Fruit fly (Drosophila melanogaster) whole organism, prepupa: ENCODE results near the gene CG7378.
A peak's percentile ranks its signal among the peaks of the same experiment; 100 is the strongest.

ENCODE experiments used
- CG10631 ChIP-seq: fragments of 200-800 bp; sonication (Bioruptor generic); optimal IDR thresholded peaks from 2 replicates; lab custom pipeline; 2016; ENCODE audit warnings: missing biosample characterization, missing genetic modification characterization
- CG10669 ChIP-seq: fragments of 200-800 bp; sonication (Bioruptor generic); optimal IDR thresholded peaks from 3 replicates; lab custom pipeline; 2018; ENCODE audit warnings: missing biosample characterization, mild to moderate bottlenecking, missing genetic modification characterization, moderate library complexity
- CG11762 ChIP-seq: fragments of 200-800 bp; sonication (Bioruptor generic); optimal IDR thresholded peaks from 3 replicates; lab custom pipeline; 2016; ENCODE audit warnings: missing biosample characterization, missing genetic modification characterization; ENCODE audit not compliant: insufficient read depth
- CG11902 ChIP-seq: fragments of 200-800 bp; sonication (Bioruptor generic); optimal IDR thresholded peaks from 3 replicates; lab custom pipeline; 2016; ENCODE audit warnings: missing biosample characterization, missing genetic modification characterization
- CG15336 ChIP-seq: fragments of 200-800 bp; sonication (Bioruptor generic); IDR thresholded peaks from 2 replicates; pipeline ENCODE4 v1.3.6; 2022; ENCODE audit warnings: missing biosample characterization, missing genetic modification characterization
- CG3032 ChIP-seq: fragments of 200-800 bp; optimal IDR thresholded peaks from 2 replicates; lab custom pipeline; 2019; ENCODE audit warnings: missing biosample characterization, mild to moderate bottlenecking, missing genetic modification characterization, moderate library complexity
- CG31627 ChIP-seq: fragments of 200-800 bp; sonication (Bioruptor generic); optimal IDR thresholded peaks from 3 replicates; lab custom pipeline; 2016; ENCODE audit warnings: missing biosample characterization, missing genetic modification characterization
- CG32006 ChIP-seq: fragments of 200-800 bp; sonication (Bioruptor generic); optimal IDR thresholded peaks from 3 replicates; lab custom pipeline; 2017; ENCODE audit warnings: missing biosample characterization, mild to moderate bottlenecking, missing genetic modification characterization
- CG34406 ChIP-seq: fragments of 200-800 bp; sonication (Bioruptor generic); optimal IDR thresholded peaks from 3 replicates; lab custom pipeline; 2016; ENCODE audit warnings: missing biosample characterization, missing genetic modification characterization
- CG3919 ChIP-seq: fragments of 200-800 bp; sonication (Bioruptor generic); optimal IDR thresholded peaks from 3 replicates; lab custom pipeline; 2016; ENCODE audit warnings: missing biosample characterization, missing genetic modification characterization
- CG4318 ChIP-seq: fragments of 200-800 bp; sonication (Bioruptor generic); optimal IDR thresholded peaks from 3 replicates; lab custom pipeline; 2017; ENCODE audit warnings: missing biosample characterization, mild to moderate bottlenecking, missing genetic modification characterization
- CG6163 ChIP-seq: fragments of 200-800 bp; sonication (Bioruptor generic); IDR thresholded peaks from 3 replicates; pipeline ENCODE4 v1.3.6; 2022; ENCODE audit warnings: missing biosample characterization, missing genetic modification characterization
- CG6854 ChIP-seq: fragments of 200-800 bp; sonication (Bioruptor generic); optimal IDR thresholded peaks from 2 replicates; lab custom pipeline; 2017; ENCODE audit warnings: missing biosample characterization, mild to moderate bottlenecking, missing genetic modification characterization
- CG7368 ChIP-seq: fragments of 200-800 bp; sonication (Bioruptor generic); optimal IDR thresholded peaks from 3 replicates; lab custom pipeline; 2016; ENCODE audit warnings: missing biosample characterization, missing genetic modification characterization
- CG8119 ChIP-seq: fragments of 200-800 bp; sonication (Bioruptor generic); IDR thresholded peaks from 3 replicates; pipeline ENCODE4 v1.3.6; 2022; ENCODE audit warnings: missing biosample characterization, missing genetic modification characterization
- CG8319 ChIP-seq: fragments of 200-800 bp; sonication (Bioruptor generic); optimal IDR thresholded peaks from 3 replicates; lab custom pipeline; 2016; ENCODE audit warnings: missing biosample characterization, missing genetic modification characterization
- CG9139 ChIP-seq: fragments of 200-800 bp; sonication (Bioruptor generic); optimal IDR thresholded peaks from 3 replicates; lab custom pipeline; 2017; ENCODE audit warnings: missing biosample characterization, mild to moderate bottlenecking, missing genetic modification characterization
- Eip78C ChIP-seq: fragments of 200-800 bp; sonication (Bioruptor generic); peaks from one replicate; lab custom pipeline; 2016; ENCODE audit warnings: missing biosample characterization, missing genetic modification characterization
- Eip93F ChIP-seq: fragments of 200-800 bp; sonication (Bioruptor generic); optimal IDR thresholded peaks from 2 replicates; lab custom pipeline; 2016; ENCODE audit warnings: missing biosample characterization, mild to moderate bottlenecking, missing genetic modification characterization
- Ets96B ChIP-seq: fragments of 200-800 bp; optimal IDR thresholded peaks from 2 replicates; lab custom pipeline; 2019; ENCODE audit warnings: missing biosample characterization, mild to moderate bottlenecking, missing genetic modification characterization, moderate library complexity
- Gug ChIP-seq: fragments of 200-800 bp; sonication (Bioruptor generic); IDR thresholded peaks from 2 replicates; pipeline ENCODE4 v1.3.6; 2022; ENCODE audit warnings: missing biosample characterization, missing genetic modification characterization
- Hr38 ChIP-seq: sonication (Bioruptor generic); optimal IDR thresholded peaks from 2 replicates; lab custom pipeline; 2016; ENCODE audit warnings: missing biosample characterization, missing genetic modification characterization
- Hr39 ChIP-seq: fragments of 200-800 bp; sonication (Bioruptor generic); optimal IDR thresholded peaks from 2 replicates; lab custom pipeline; 2016; ENCODE audit warnings: missing biosample characterization, missing genetic modification characterization
- Hr4 ChIP-seq: fragments of 200-800 bp; sonication (Bioruptor generic); optimal IDR thresholded peaks from 3 replicates; lab custom pipeline; 2016; ENCODE audit warnings: missing biosample characterization, missing genetic modification characterization
- Lpt ChIP-seq: fragments of 200-800 bp; sonication (Bioruptor generic); optimal IDR thresholded peaks from 3 replicates; lab custom pipeline; 2016; ENCODE audit warnings: missing biosample characterization, missing genetic modification characterization
- Met ChIP-seq: fragments of 200-800 bp; sonication (Bioruptor generic); optimal IDR thresholded peaks from 3 replicates; lab custom pipeline; 2016; ENCODE audit warnings: missing biosample characterization, missing genetic modification characterization
- Smox ChIP-seq: fragments of 200-800 bp; sonication (Bioruptor generic); optimal IDR thresholded peaks from 3 replicates; lab custom pipeline; 2016; ENCODE audit warnings: missing biosample characterization, missing genetic modification characterization
- Sox102F ChIP-seq: fragments of 200-800 bp; sonication (Bioruptor generic); optimal IDR thresholded peaks from 2 replicates; lab custom pipeline; 2016; ENCODE audit warnings: missing biosample characterization, mild to moderate bottlenecking, missing genetic modification characterization
- Sox15 ChIP-seq: fragments of 200-800 bp; sonication (Bioruptor generic); optimal IDR thresholded peaks from 3 replicates; lab custom pipeline; 2016; ENCODE audit warnings: missing biosample characterization, missing genetic modification characterization
- achi ChIP-seq: fragments of 200-800 bp; sonication (Bioruptor generic); optimal IDR thresholded peaks from 3 replicates; lab custom pipeline; 2016; ENCODE audit warnings: missing biosample characterization, missing genetic modification characterization
- acj6 ChIP-seq: fragments of 200-800 bp; sonication (Bioruptor generic); optimal IDR thresholded peaks from 3 replicates; lab custom pipeline; 2016; ENCODE audit warnings: missing biosample characterization, missing genetic modification characterization
- cyc ChIP-seq: fragments of 200-800 bp; sonication (Bioruptor generic); optimal IDR thresholded peaks from 3 replicates; lab custom pipeline; 2016; ENCODE audit warnings: missing biosample characterization, missing genetic modification characterization
- dac ChIP-seq: fragments of 200-800 bp; sonication (Bioruptor generic); optimal IDR thresholded peaks from 2 replicates; lab custom pipeline; 2017; ENCODE audit warnings: missing biosample characterization, mild to moderate bottlenecking, missing genetic modification characterization
- dsx ChIP-seq: fragments of 200-800 bp; optimal IDR thresholded peaks from 3 replicates; lab custom pipeline; 2019; ENCODE audit warnings: missing biosample characterization, mild to moderate bottlenecking, missing genetic modification characterization, moderate library complexity; ENCODE audit not compliant: poor library complexity, severe bottlenecking
- eg ChIP-seq: fragments of 200-800 bp; sonication (Bioruptor generic); IDR thresholded peaks from 3 replicates; pipeline ENCODE4 v1.3.6; 2022; ENCODE audit warnings: missing biosample characterization, missing genetic modification characterization
- esn ChIP-seq: fragments of 200-800 bp; sonication (Bioruptor generic); optimal IDR thresholded peaks from 2 replicates; lab custom pipeline; 2016; ENCODE audit warnings: missing biosample characterization, mild to moderate bottlenecking, missing genetic modification characterization, moderate library complexity
- fd59A ChIP-seq: fragments of 200-800 bp; sonication (Bioruptor generic); optimal IDR thresholded peaks from 2 replicates; lab custom pipeline; 2017; ENCODE audit warnings: missing biosample characterization, mild to moderate bottlenecking, missing genetic modification characterization, missing genetic modification reagents
- fkh ChIP-seq: fragments of 200-800 bp; sonication (Bioruptor generic); optimal IDR thresholded peaks from 3 replicates; lab custom pipeline; 2017; ENCODE audit warnings: missing biosample characterization, mild to moderate bottlenecking, missing genetic modification characterization, moderate library complexity
- lz ChIP-seq: fragments of 200-800 bp; sonication (Bioruptor generic); optimal IDR thresholded peaks from 3 replicates; lab custom pipeline; 2016; ENCODE audit warnings: missing biosample characterization, missing genetic modification characterization
- net ChIP-seq: fragments of 200-800 bp; sonication (Bioruptor generic); optimal IDR thresholded peaks from 3 replicates; lab custom pipeline; 2016; ENCODE audit warnings: missing biosample characterization, missing genetic modification characterization
- pdm3 ChIP-seq: fragments of 200-800 bp; sonication (Bioruptor generic); optimal IDR thresholded peaks from 3 replicates; lab custom pipeline; 2016; ENCODE audit warnings: missing biosample characterization, missing genetic modification characterization
- salr ChIP-seq, 2 experiments: fragments of 200-800 bp; sonication (Bioruptor generic); optimal IDR thresholded peaks; 3 replicates each; lab custom pipeline; 2016 to 2018; ENCODE audit warnings: missing biosample characterization in 2 of 2, missing genetic modification characterization in 2 of 2, mild to moderate bottlenecking in 1 of 2
- spab ChIP-seq: fragments of 200-800 bp; sonication (Bioruptor generic); optimal IDR thresholded peaks from 2 replicates; lab custom pipeline; 2017; ENCODE audit warnings: missing biosample characterization, mild to moderate bottlenecking, missing genetic modification characterization, missing genetic modification reagents
- ss ChIP-seq, 2 experiments: fragments of 200-800 bp; sonication (Bioruptor generic); optimal IDR thresholded peaks; 2 replicates in 1 of 2; 3 replicates in 1 of 2; lab custom pipeline; 2017 to 2018; ENCODE audit warnings: mild to moderate bottlenecking in 2 of 2, missing biosample characterization in 2 of 2, missing genetic modification characterization in 2 of 2, moderate library complexity in 1 of 2
- svp ChIP-seq: fragments of 200-800 bp; sonication (Bioruptor generic); peaks from one replicate; lab custom pipeline; 2016; ENCODE audit warnings: missing biosample characterization, missing genetic modification characterization
- topi ChIP-seq: fragments of 200-800 bp; sonication (Bioruptor generic); optimal IDR thresholded peaks from 3 replicates; lab custom pipeline; 2016; ENCODE audit warnings: missing biosample characterization, missing genetic modification characterization

Gene CG7378

DNA sequence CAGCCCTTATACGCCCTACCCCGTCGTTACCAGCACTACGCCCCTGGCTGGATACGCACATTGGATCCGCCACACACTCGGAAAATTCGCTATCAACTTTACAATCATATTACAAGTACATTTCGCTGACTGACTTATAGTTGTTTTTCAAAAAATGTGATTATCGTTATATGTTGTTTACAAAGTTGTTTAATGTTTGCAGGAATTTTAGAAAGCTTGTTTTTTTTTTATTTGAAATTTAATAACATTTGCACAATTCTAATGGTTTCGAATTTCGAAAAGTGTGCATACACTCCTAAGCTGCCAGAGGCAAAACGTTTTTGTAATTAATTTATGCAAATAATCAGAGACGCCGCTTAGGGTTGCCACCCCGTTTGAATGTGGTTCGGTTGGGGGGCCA, 43.9 kb downstream of the CG7378 start:
- no peak for TF ChIP-seq CG6854 (GFP tag; lab: Kevin White, UChicago)
- TF ChIP-seq Hr39 (GFP tag; lab: Kevin White, UChicago): no peak
- peak; percentile 16 for TF ChIP-seq svp (GFP tag; lab: Kevin White, UChicago)
- TF ChIP-seq Eip78C: peak; percentile 61
- TF ChIP-seq CG6163 (GFP tag; lab: Robert Waterston, UW): peak; percentile 32; the same call in 1 of the 3 replicates
- no peak for TF ChIP-seq cyc
- TF ChIP-seq CG10631: peak; percentile 27
- TF ChIP-seq pdm3 (GFP tag; lab: Kevin White, UChicago): peak; percentile 22
- TF ChIP-seq esn (GFP tag; lab: Kevin White, UChicago): no peak
- TF ChIP-seq CG31627 (GFP tag; lab: Kevin White, UChicago): no peak
- peak; percentile 19; the same call in 1 of the 3 replicates for TF ChIP-seq CG8119 (GFP tag; lab: Robert Waterston, UW)
- no peak for TF ChIP-seq acj6 (GFP tag; lab: Kevin White, UChicago)
- no peak for TF ChIP-seq spab (GFP tag; lab: Kevin White, UChicago)
- no peak for TF ChIP-seq lz
- TF ChIP-seq CG3919 (GFP tag; lab: Kevin White, UChicago): peak; percentile 12
- TF ChIP-seq Eip93F (GFP tag; lab: Kevin White, UChicago): no peak
- no peak for TF ChIP-seq Smox
- peak in 1 of 2 experiments; percentile 7 for TF ChIP-seq salr (GFP tag; optimal IDR thresholded peaks at IDR 0.05; lab: Kevin White, UChicago)
- no peak for TF ChIP-seq CG8319 (GFP tag; lab: Kevin White, UChicago)
- TF ChIP-seq Met (GFP tag; lab: Kevin White, UChicago): peak; percentile 25
- TF ChIP-seq CG7368 (GFP tag; lab: Kevin White, UChicago): no peak
- TF ChIP-seq fd59A (GFP tag; lab: Kevin White, UChicago): no peak
- TF ChIP-seq achi: peak; percentile 16
- TF ChIP-seq CG32006: peak; percentile 16
- TF ChIP-seq CG9139 (GFP tag; lab: Kevin White, UChicago): no peak
- peak; percentile 23 for TF ChIP-seq CG10669 (GFP tag; lab: Kevin White, UChicago)
- TF ChIP-seq eg: no peak
- TF ChIP-seq Ets96B: no peak
- no peak for TF ChIP-seq Sox102F (GFP tag; lab: Kevin White, UChicago)
- peak; percentile 42 for TF ChIP-seq CG15336 (GFP tag; lab: Robert Waterston, UW)
- no peak for TF ChIP-seq CG3032 (tag; lab: Kevin White, UChicago)
- TF ChIP-seq dac (GFP tag; lab: Kevin White, UChicago): no peak

DNA sequence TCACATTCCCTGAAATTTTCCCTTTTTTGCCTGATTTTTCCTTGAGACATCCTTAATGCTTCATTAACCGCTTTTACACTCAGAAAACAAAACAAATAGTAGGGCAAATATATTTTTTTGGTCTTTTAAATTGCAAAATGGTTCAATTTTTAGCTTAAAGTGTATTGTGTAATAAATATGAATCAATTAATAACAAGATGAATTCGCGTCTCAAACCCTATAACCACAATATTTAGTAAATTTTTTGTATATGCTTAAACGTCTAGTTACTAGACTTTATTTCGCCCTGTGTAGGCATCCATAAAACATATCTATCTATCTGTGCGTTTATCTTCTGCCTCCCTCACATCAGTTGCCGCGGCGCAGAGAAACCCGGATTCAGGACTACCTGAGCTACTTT, 46.6 kb downstream of the CG7378 start:
- TF ChIP-seq CG9139 (GFP tag; lab: Kevin White, UChicago) (no peak), Eip78C (peak; percentile 46), Hr38 (GFP tag; lab: Kevin White, UChicago) (no peak), CG8319 (GFP tag; lab: Kevin White, UChicago) (no peak)

DNA sequence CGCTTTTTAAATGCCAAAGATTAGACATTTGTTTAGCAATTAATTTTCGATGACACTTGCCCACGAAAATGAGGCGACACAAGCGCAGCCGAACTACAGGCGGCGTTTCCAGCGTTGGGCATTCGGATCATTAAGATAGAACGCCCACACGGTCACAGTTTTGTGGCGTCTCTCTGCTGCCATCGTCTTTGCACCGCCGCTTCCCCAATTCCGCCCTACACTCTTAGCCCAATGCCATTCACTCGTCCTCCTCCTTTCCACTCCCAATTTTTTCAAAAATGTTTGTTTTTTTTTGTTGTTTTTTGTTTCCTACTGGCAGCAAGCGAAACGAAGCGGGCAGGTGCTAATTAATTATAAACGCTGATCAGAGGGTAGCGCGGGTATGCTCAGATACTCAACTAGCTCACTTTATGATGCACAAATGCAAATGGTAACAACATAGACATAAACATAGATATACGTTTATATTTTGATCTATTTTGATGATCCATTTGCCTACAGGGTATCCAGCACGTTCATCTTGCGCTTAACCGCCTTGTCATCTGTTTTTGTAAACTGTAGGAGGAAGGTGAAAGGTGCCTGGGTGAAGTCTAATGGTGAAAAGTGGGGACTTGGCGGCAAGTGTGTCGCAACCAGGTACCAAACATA, 51.1 kb downstream of the CG7378 start:
- peak; percentile 30 for TF ChIP-seq net (GFP tag; lab: Kevin White, UChicago)
- TF ChIP-seq Sox15 (GFP tag; lab: Kevin White, UChicago): peak; percentile 47
- peak; percentile 56 for TF ChIP-seq cyc
- no peak for TF ChIP-seq CG6854 (GFP tag; lab: Kevin White, UChicago)
- TF ChIP-seq Lpt (GFP tag; lab: Kevin White, UChicago): peak; percentile 22
- TF ChIP-seq lz: peak; percentile 5
- TF ChIP-seq CG4318 (GFP tag; lab: Kevin White, UChicago): peak; percentile 0
- peak; percentile 25 for TF ChIP-seq acj6 (GFP tag; lab: Kevin White, UChicago)
- TF ChIP-seq ss (GFP tag; optimal IDR thresholded peaks at IDR 0.05; lab: Kevin White, UChicago): no peak
- TF ChIP-seq CG34406: no peak
- TF ChIP-seq Hr39 (GFP tag; lab: Kevin White, UChicago): peak; percentile 44
- no peak for TF ChIP-seq CG10669 (GFP tag; lab: Kevin White, UChicago)
- TF ChIP-seq Gug (GFP tag; lab: Robert Waterston, UW): no peak
- peak; percentile 17 for TF ChIP-seq Smox
- peak; percentile 15 for TF ChIP-seq esn (GFP tag; lab: Kevin White, UChicago)
- TF ChIP-seq dac (GFP tag; lab: Kevin White, UChicago): peak; percentile 15
- no peak for TF ChIP-seq dsx (GFP tag; lab: Kevin White, UChicago)
- TF ChIP-seq CG11902 (GFP tag; lab: Kevin White, UChicago): peak; percentile 32
- peak; percentile 65 for TF ChIP-seq Hr4 (GFP tag; lab: Kevin White, UChicago)
- peak; percentile 9 for TF ChIP-seq pdm3 (GFP tag; lab: Kevin White, UChicago)
- peak; percentile 58 for TF ChIP-seq topi (GFP tag; lab: Kevin White, UChicago)
- TF ChIP-seq fkh: no peak
- no peak for TF ChIP-seq achi
- TF ChIP-seq CG10631: peak; percentile 34
- TF ChIP-seq CG3919 (GFP tag; lab: Kevin White, UChicago): peak; percentile 47
- TF ChIP-seq CG11762 (GFP tag; lab: Kevin White, UChicago): no peak
- peak; percentile 72 for TF ChIP-seq svp (GFP tag; lab: Kevin White, UChicago)
